Fruit fly (Drosophila melanogaster): ENCODE results near the gene CG32982.

Gene CG32982

dm6 chr2L:9166399-9166980 is 41.0 kb downstream of the CG32982 start, which contains the start of the genes CG9586 and tai (continued):
- TF ChIP-seq Rx (GFP tag; IDR thresholded peaks at IDR 0.05), result no peak
- TF ChIP-seq Atf-2 (GFP tag; optimal IDR thresholded peaks at IDR 0.05), result peak; percentile 0
- TF ChIP-seq insv (GFP tag; optimal IDR thresholded peaks at IDR 0.05), result peak in 1 of 2 experiments; percentile 65
- peak; percentile 88 for TF ChIP-seq Chrac-16 (GFP tag; optimal IDR thresholded peaks at IDR 0.05)
- peak; percentile 35 for TF ChIP-seq hkb (optimal IDR thresholded peaks at IDR 0.05)
- peak; percentile 76 for TF ChIP-seq hkb (GFP tag; IDR thresholded peaks at IDR 0.05)
- peak; percentile 68 for TF ChIP-seq lmd (GFP tag; IDR thresholded peaks at IDR 0.05)
- TF ChIP-seq CkIIα-i1 (GFP tag; IDR thresholded peaks at IDR 0.05), result no peak
- TF ChIP-seq sisA (GFP tag; IDR thresholded peaks at IDR 0.05), result peak; percentile 73; the same call in 1 of the 2 replicates
- TF ChIP-seq CG8388 (GFP tag; optimal IDR thresholded peaks at IDR 0.05), result peak; percentile 88
- TF ChIP-seq CG7963 (GFP tag; IDR thresholded peaks at IDR 0.05; ENCODE audit: partially characterized antibody), result no peak
- no peak for TF ChIP-seq fd64A (GFP tag; optimal IDR thresholded peaks at IDR 0.05)
- TF ChIP-seq Hand (GFP tag; optimal IDR thresholded peaks at IDR 0.05), result peak; percentile 56
- TF ChIP-seq tap (tag; optimal IDR thresholded peaks at IDR 0.05), result peak; percentile 83
- TF ChIP-seq vnd (GFP tag; IDR thresholded peaks at IDR 0.05; ENCODE audit: partially characterized antibody), result no peak
- peak; percentile 86 for TF ChIP-seq CG12942 (GFP tag; optimal IDR thresholded peaks at IDR 0.05)
- TF ChIP-seq CG7786 (GFP tag; optimal IDR thresholded peaks at IDR 0.05), result peak; percentile 19
- no peak for TF ChIP-seq CG10274 (GFP tag; optimal IDR thresholded peaks at IDR 0.05)
- peak; percentile 81 for TF ChIP-seq CG9817 (tag; optimal IDR thresholded peaks at IDR 0.05)
- no peak for TF ChIP-seq dimm (GFP tag; IDR thresholded peaks at IDR 0.05)
- TF ChIP-seq dati (GFP tag; IDR thresholded peaks at IDR 0.05), result no peak
- peak; percentile 85 for TF ChIP-seq CG18262 (tag; optimal IDR thresholded peaks at IDR 0.05)
- TF ChIP-seq CG10366 (GFP tag; IDR thresholded peaks at IDR 0.05), result peak; percentile 81
- peak; percentile 32 for TF ChIP-seq pfk (GFP tag; optimal IDR thresholded peaks at IDR 0.05)
- peak; percentile 49 for TF ChIP-seq CG7987 (GFP tag; optimal IDR thresholded peaks at IDR 0.05)
- no peak for TF ChIP-seq TFAM (GFP tag; optimal IDR thresholded peaks at IDR 0.05)
- peak; percentile 65 for TF ChIP-seq tio (GFP tag; optimal IDR thresholded peaks at IDR 0.05)
- peak; percentile 27 for TF ChIP-seq CG8281 (tag; optimal IDR thresholded peaks at IDR 0.05)
- TF ChIP-seq caup (GFP tag; optimal IDR thresholded peaks at IDR 0.05; ENCODE audit: severe bottlenecking), result peak; percentile 84
- TF ChIP-seq C15 (GFP tag; IDR thresholded peaks at IDR 0.05), result 0 out of 3 replicates have a peak, but pooled peaks have one; percentile 56
- no peak for TF ChIP-seq emc (GFP tag; optimal IDR thresholded peaks at IDR 0.05)
- peak; percentile 20 for TF ChIP-seq Side (GFP tag; optimal IDR thresholded peaks at IDR 0.05)
- peak; percentile 80 for TF ChIP-seq CG11695 (GFP tag; IDR thresholded peaks at IDR 0.05)
- no peak for TF ChIP-seq trh (GFP tag; optimal IDR thresholded peaks at IDR 0.05)
- peak; percentile 89 for TF ChIP-seq sob (GFP tag; IDR thresholded peaks at IDR 0.05)
- TF ChIP-seq Nf-YA (GFP tag; IDR thresholded peaks at IDR 0.05), result no peak
- peak; percentile 32 for TF ChIP-seq CG12769 (tag; optimal IDR thresholded peaks at IDR 0.05)
- peak; percentile 40 for TF ChIP-seq schlank (tag; optimal IDR thresholded peaks at IDR 0.05)
- TF ChIP-seq ac (GFP tag; optimal IDR thresholded peaks at IDR 0.05), result peak; percentile 30
- TF ChIP-seq D (optimal IDR thresholded peaks at IDR 0.05), result no peak
- TF ChIP-seq D (GFP tag; optimal IDR thresholded peaks at IDR 0.05), result peak; percentile 78
- TF ChIP-seq Xbp1 (GFP tag; optimal IDR thresholded peaks at IDR 0.05), result peak; percentile 89
- peak; percentile 78 for TF ChIP-seq CG4820 (GFP tag; optimal IDR thresholded peaks at IDR 0.05)
- peak; percentile 91 for TF ChIP-seq ci (GFP tag; IDR thresholded peaks at IDR 0.05)
- TF ChIP-seq Dref (GFP tag; IDR thresholded peaks at IDR 0.05), result no peak
- TF ChIP-seq nerfin-2 (GFP tag; IDR thresholded peaks at IDR 0.05; ENCODE audit: partially characterized antibody), result no peak
- no peak for TF ChIP-seq CG3163 (GFP tag; optimal IDR thresholded peaks at IDR 0.05)
- peak; percentile 74 for TF ChIP-seq Ssrp (tag; optimal IDR thresholded peaks at IDR 0.05)
- peak; percentile 70 for TF ChIP-seq CG1233 (GFP tag; optimal IDR thresholded peaks at IDR 0.05)
- TF ChIP-seq Dip2 (GFP tag; IDR thresholded peaks at IDR 0.05), result no peak
- TF ChIP-seq dpn (GFP tag; optimal IDR thresholded peaks at IDR 0.05), result peak; percentile 51 to 91

All from whole organism, embryonic.